Fruit fly (Drosophila melanogaster) S2 (cell line): ENCODE measurements around the gene CG9624.

Experiments used
- CG8478 ChIP-seq: fragments of >200 bp; optimal IDR thresholded peaks from 2 replicates; lab custom pipeline; 2018
- CTCF ChIP-seq, 2 experiments: fragments of >200 bp; optimal IDR thresholded peaks; 2 replicates each; lab custom pipeline; 2018

The CG9624 gene

dm6 chr3R:14214776-14215175 lies 14.2 kb downstream of the CG9624 start, which contains the start of gene Dop1R1:
Gene Dop1R1, minus strand, starts transcription at chr3R:14214810.
- TF ChIP-seq CTCF (optimal IDR thresholded peaks at IDR 0.05; lab: Kevin White, UChicago) = no peak
- no peak for TF ChIP-seq CG8478 (lab: Kevin White, UChicago)
